Fruit fly (Drosophila melanogaster) Kc167 (cell line): Measurements from ENCODE around the gene SMC1.

Source experiments
- Sin3A ChIP-seq: fragments of >200 bp; optimal IDR thresholded peaks from 2 replicates; lab custom pipeline; 2018; ENCODE audit warnings: missing external identifiers
- h ChIP-seq: fragments of >200 bp; optimal IDR thresholded peaks from 3 replicates; lab custom pipeline; 2018; ENCODE audit warnings: missing external identifiers
- insv ChIP-seq: fragments of >200 bp; optimal IDR thresholded peaks from 3 replicates; lab custom pipeline; 2018; ENCODE audit warnings: missing external identifiers
- psq ChIP-seq: fragments of >200 bp; optimal IDR thresholded peaks from 2 replicates; lab custom pipeline; 2017; ENCODE audit warnings: missing external identifiers

- TF ChIP-seq Sin3A (no peak), h (no peak), insv (lab: Kevin White, UChicago) (no peak), psq (lab: Kevin White, UChicago) (no peak)
These were observed 3.9 kb upstream of the SMC1 start, which contains the start of gene CG6000 for dm6 chr3R:24054227-24054626.
